Worm (Caenorhabditis elegans) whole organism, L4 larva: ENCODE data around the gene ugt-34.

Source experiments
- F26F4.8 ChIP-seq: fragments of 200-800 bp; sonication (Bioruptor generic); conservative IDR thresholded peaks from 2 replicates; pipeline ENCODE4 v1.3.6; 2022; ENCODE audit warnings: missing genetic modification characterization, missing compliant biosample characterization
- F37D6.2 ChIP-seq: sonication (generic microtip); optimal IDR thresholded peaks from 2 replicates; lab custom pipeline; 2016; ENCODE audit warnings: mild to moderate bottlenecking, missing genetic modification characterization, missing compliant biosample characterization
- F49E8.2 ChIP-seq: sonication (generic microtip); optimal IDR thresholded peaks from 2 replicates; lab custom pipeline; 2016; ENCODE audit warnings: missing compliant biosample characterization, mild to moderate bottlenecking, missing genetic modification characterization, borderline replicate concordance
- T20F7.1 ChIP-seq: fragments of 200-800 bp; sonication (Bioruptor generic); optimal IDR thresholded peaks from 2 replicates; lab custom pipeline; 2018; ENCODE audit warnings: mild to moderate bottlenecking, missing genetic modification characterization, missing compliant biosample characterization
- T26A8.4 ChIP-seq: fragments of 200-800 bp; sonication (Bioruptor generic); IDR thresholded peaks from 2 replicates; pipeline ENCODE4 v1.3.6; 2022; ENCODE audit warnings: missing genetic modification characterization, missing compliant biosample characterization
- aha-1 ChIP-seq: fragments of 150-350 bp; peaks from one replicate; lab custom pipeline; 2014; ENCODE audit warnings: missing biosample characterization, missing genetic modification characterization
- attf-4 ChIP-seq: sonication (generic microtip); optimal IDR thresholded peaks from 3 replicates; lab custom pipeline; 2017; ENCODE audit warnings: missing biosample characterization, missing genetic modification characterization
- ces-1 ChIP-seq: fragments of 150-350 bp; sonication (generic microtip); optimal IDR thresholded peaks from 4 replicates; lab custom pipeline; 2014; ENCODE audit warnings: missing biosample characterization, missing genetic modification reagents, missing genetic modification characterization
- ctbp-1 ChIP-seq: fragments of 200-800 bp; sonication (Bioruptor generic); IDR thresholded peaks from 2 replicates; pipeline ENCODE4 v1.3.6; 2022; ENCODE audit warnings: missing genetic modification reagents, missing genetic modification characterization, missing compliant biosample characterization
- daf-16 ChIP-seq, 3 experiments: sonication (generic microtip); optimal IDR thresholded peaks; 2 replicates each; lab custom pipeline; 2016 to 2017; ENCODE audit warnings: missing genetic modification characterization in 3 of 3, missing genetic modification reagents in 3 of 3, mild to moderate bottlenecking in 2 of 3, missing compliant biosample characterization in 2 of 3, missing biosample characterization in 1 of 3, moderate library complexity in 1 of 3
- daf-19 ChIP-seq: fragments of 200-800 bp; sonication (Bioruptor generic); conservative IDR thresholded peaks from 2 replicates; pipeline ENCODE4 v1.3.6; 2022; ENCODE audit warnings: missing genetic modification characterization, missing compliant biosample characterization
- dmd-6 ChIP-seq: fragments of 200-800 bp; sonication (Bioruptor generic); IDR thresholded peaks from 2 replicates; pipeline ENCODE4 v1.3.6; 2022; ENCODE audit warnings: missing genetic modification reagents, missing genetic modification characterization, missing compliant biosample characterization
- dpl-1 ChIP-seq: fragments of 150-350 bp; optimal IDR thresholded peaks from 2 replicates; lab custom pipeline; 2014; ENCODE audit warnings: missing biosample characterization, missing genetic modification reagents, missing genetic modification characterization
- fkh-10 ChIP-seq: fragments of 150-350 bp; optimal IDR thresholded peaks from 2 replicates; lab custom pipeline; 2014; ENCODE audit warnings: missing biosample characterization, missing genetic modification reagents, missing genetic modification characterization
- gei-8 ChIP-seq: fragments of 200-800 bp; sonication (Bioruptor generic); optimal IDR thresholded peaks from 2 replicates; lab custom pipeline; 2018; ENCODE audit warnings: mild to moderate bottlenecking, missing genetic modification characterization, missing compliant biosample characterization
- hif-1 ChIP-seq, 2 experiments: sonication (generic microtip); optimal IDR thresholded peaks; 2 replicates each; lab custom pipeline; 2016 to 2017; ENCODE audit warnings: missing compliant biosample characterization in 2 of 2, missing genetic modification characterization in 2 of 2, missing genetic modification reagents in 2 of 2, missing genotype in 2 of 2, mild to moderate bottlenecking in 1 of 2
- hlh-11 ChIP-seq: fragments of 200-800 bp; sonication (Bioruptor generic); optimal IDR thresholded peaks from 2 replicates; lab custom pipeline; 2018; ENCODE audit warnings: mild to moderate bottlenecking, missing genetic modification characterization, missing compliant biosample characterization
- hlh-30 ChIP-seq: sonication (generic microtip); optimal IDR thresholded peaks from 2 replicates; lab custom pipeline; 2017; ENCODE audit warnings: antibody characterized with exemption, mild to moderate bottlenecking, missing genetic modification characterization, missing compliant biosample characterization; ENCODE audit not compliant: insufficient read depth
- lim-7 ChIP-seq: fragments of 200-800 bp; sonication (Bioruptor generic); IDR thresholded peaks from 2 replicates; pipeline ENCODE4 v1.3.6; 2022; ENCODE audit warnings: missing genetic modification characterization, missing compliant biosample characterization
- lin-1 ChIP-seq: fragments of 200-800 bp; sonication (Bioruptor generic); IDR thresholded peaks from 2 replicates; pipeline ENCODE4 v1.3.6; 2022; ENCODE audit warnings: missing genetic modification reagents, missing genetic modification characterization, missing compliant biosample characterization
- lin-13 ChIP-seq: fragments of 150-350 bp; optimal IDR thresholded peaks from 2 replicates; lab custom pipeline; 2014; ENCODE audit warnings: missing biosample characterization, missing genetic modification reagents, missing genetic modification characterization
- lin-38 ChIP-seq: fragments of 200-800 bp; sonication (Bioruptor generic); IDR thresholded peaks from 2 replicates; pipeline ENCODE4 v1.3.6; 2022; ENCODE audit warnings: missing genetic modification reagents, missing genetic modification characterization, missing compliant biosample characterization
- lsy-2 ChIP-seq, 2 experiments: fragments of 150-350 bp in 1 of 2; sonication (generic microtip) in 1 of 2; optimal IDR thresholded peaks; 2 replicates each; lab custom pipeline; 2014 to 2017; ENCODE audit warnings: missing biosample characterization in 2 of 2, missing genetic modification characterization in 2 of 2
- mep-1 ChIP-seq: fragments of 150-350 bp; sonication (generic microtip); optimal IDR thresholded peaks from 3 replicates; lab custom pipeline; 2014; ENCODE audit warnings: missing biosample characterization, missing genetic modification characterization
- mxl-2 ChIP-seq: fragments of 200-800 bp; sonication (Bioruptor generic); conservative IDR thresholded peaks from 2 replicates; pipeline ENCODE4 v1.3.6; 2022; ENCODE audit warnings: missing genetic modification reagents, missing genetic modification characterization, missing compliant biosample characterization
- nhr-111 ChIP-seq: fragments of 200-800 bp; sonication (Bioruptor generic); optimal IDR thresholded peaks from 2 replicates; lab custom pipeline; 2018; ENCODE audit warnings: mild to moderate bottlenecking, missing genetic modification characterization, missing compliant biosample characterization
- nhr-28 ChIP-seq: fragments of 150-350 bp; optimal IDR thresholded peaks from 2 replicates; lab custom pipeline; 2014; ENCODE audit warnings: missing biosample characterization, missing genetic modification characterization
- nhr-41 ChIP-seq: fragments of 200-800 bp; sonication (Bioruptor generic); IDR thresholded peaks from 2 replicates; pipeline ENCODE4 v1.3.6; 2022; ENCODE audit warnings: missing genetic modification reagents, missing genetic modification characterization, missing compliant biosample characterization
- nhr-48 ChIP-seq: sonication (generic microtip); optimal IDR thresholded peaks from 2 replicates; lab custom pipeline; 2016; ENCODE audit warnings: mild to moderate bottlenecking, missing genetic modification characterization, missing compliant biosample characterization
- nhr-6 ChIP-seq: fragments of 150-350 bp; optimal IDR thresholded peaks from 2 replicates; lab custom pipeline; 2014; ENCODE audit warnings: missing biosample characterization, missing genetic modification characterization
- nhr-76 ChIP-seq: fragments of 150-350 bp; optimal IDR thresholded peaks from 2 replicates; lab custom pipeline; 2014; ENCODE audit warnings: missing biosample characterization, missing genetic modification characterization
- php-3 ChIP-seq: fragments of 200-800 bp; sonication (Bioruptor generic); IDR thresholded peaks from 2 replicates; pipeline ENCODE4 v1.3.6; 2022; ENCODE audit warnings: missing genetic modification reagents, missing genetic modification characterization, missing compliant biosample characterization
- pqm-1 ChIP-seq: sonication (generic microtip); optimal IDR thresholded peaks from 2 replicates; lab custom pipeline; 2017; ENCODE audit warnings: missing biosample characterization, missing genetic modification characterization
- rbr-2 ChIP-seq: sonication (generic microtip); optimal IDR thresholded peaks from 2 replicates; lab custom pipeline; 2016; ENCODE audit warnings: missing genotype, missing genetic modification characterization, missing compliant biosample characterization
- set-16 ChIP-seq: fragments of 200-800 bp; sonication (Bioruptor generic); IDR thresholded peaks from 2 replicates; pipeline ENCODE4 v1.3.6; 2022; ENCODE audit warnings: missing genetic modification reagents, missing genetic modification characterization, missing compliant biosample characterization
- spr-1 ChIP-seq: sonication (generic microtip); optimal IDR thresholded peaks from 2 replicates; lab custom pipeline; 2016; ENCODE audit warnings: mild to moderate bottlenecking, missing genetic modification characterization, missing compliant biosample characterization
- spr-3 ChIP-seq: fragments of 200-800 bp; sonication (Bioruptor generic); optimal IDR thresholded peaks from 2 replicates; lab custom pipeline; 2018; ENCODE audit warnings: mild to moderate bottlenecking, missing genetic modification characterization, missing compliant biosample characterization
- unc-62 ChIP-seq, 3 experiments: fragments of 150-350 bp in 1 of 3; sonication (generic microtip); optimal IDR thresholded peaks in 2 of 3; peaks in 1 of 3; 1 replicate in 1 of 3; 2 replicates in 2 of 3; lab custom pipeline; 2014 to 2017; ENCODE audit warnings: missing biosample characterization in 3 of 3, missing genetic modification characterization in 3 of 3, missing genetic modification reagents in 3 of 3, missing genotype in 1 of 3
- zfp-2 ChIP-seq: sonication (generic microtip); optimal IDR thresholded peaks from 2 replicates; lab custom pipeline; 2016; ENCODE audit warnings: mild to moderate bottlenecking, missing genetic modification characterization, missing compliant biosample characterization
- zfp-3 ChIP-seq: fragments of 200-800 bp; sonication (Bioruptor generic); conservative IDR thresholded peaks from 2 replicates; pipeline ENCODE4 v1.3.6; 2022; ENCODE audit warnings: missing genetic modification reagents, missing genetic modification characterization, missing compliant biosample characterization

The ugt-34 gene

DNA sequence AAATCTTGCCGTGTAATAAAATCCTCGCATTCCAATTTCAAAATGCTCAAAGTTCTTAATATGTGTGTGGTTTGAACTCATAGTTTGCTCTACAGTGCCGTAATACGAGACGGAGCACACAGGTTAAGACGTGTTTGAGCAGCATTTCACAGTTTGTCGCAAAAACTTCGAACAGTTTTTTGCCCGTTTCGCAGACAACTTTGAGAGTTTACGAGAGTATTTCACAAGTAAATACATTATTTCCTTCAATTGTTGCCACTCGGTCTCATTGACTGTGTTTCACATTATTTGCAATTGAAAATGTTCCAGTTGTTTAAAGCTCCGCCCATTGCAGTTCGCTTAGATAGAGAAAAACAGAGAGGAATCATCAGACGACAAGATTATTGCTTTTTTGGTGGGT is 30.8 kb upstream of the ugt-34 start, which contains the start of gene F29F11.20:
Gene F29F11.20 (plus strand): TSS at position 301 of the 400 bp plus-strand sequence.
- TF ChIP-seq zfp-2 (no peak), zfp-3 (no peak), php-3 (no peak), F49E8.2 (tag; lab: Kevin White, UChicago) (no peak), hif-1 (tag; optimal IDR thresholded peaks at IDR 0.05; lab: Kevin White, UChicago) (no peak), F26F4.8 (GFP tag; lab: Robert Waterston, UW) (no peak), mxl-2 (GFP tag; lab: Robert Waterston, UW) (no peak), nhr-6 (tag; lab: Kevin White, UChicago) (no peak), mep-1 (tag; lab: Kevin White, UChicago) (no peak), nhr-76 (tag; lab: Kevin White, UChicago) (no peak), F37D6.2 (tag; lab: Kevin White, UChicago) (no peak)

DNA sequence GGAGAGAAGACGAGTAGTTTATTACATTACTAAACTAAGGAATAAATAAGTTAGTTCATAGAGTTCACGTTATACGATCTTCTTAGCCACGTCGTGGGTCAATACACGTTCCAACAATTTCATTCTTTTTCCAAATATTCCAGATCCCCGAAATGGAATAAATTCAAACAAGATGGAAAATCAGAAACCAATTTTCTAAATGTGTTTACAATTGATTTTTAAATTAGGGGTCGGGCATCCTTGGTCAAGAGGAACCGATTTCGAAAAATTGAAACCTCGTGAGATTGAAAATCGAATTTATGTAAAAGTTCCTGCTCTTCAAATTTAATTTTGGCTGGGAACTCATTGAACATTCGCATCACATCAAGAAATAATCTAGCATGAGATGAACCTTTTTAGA is 28.0 kb upstream of the ugt-34 start:
- TF ChIP-seq ces-1 (GFP tag; lab: Kevin White, UChicago) = peak; percentile 23
- no peak for TF ChIP-seq lin-38 (GFP tag; lab: Robert Waterston, UW)
- peak; percentile 18 for TF ChIP-seq fkh-10 (GFP tag; lab: Kevin White, UChicago)

DNA sequence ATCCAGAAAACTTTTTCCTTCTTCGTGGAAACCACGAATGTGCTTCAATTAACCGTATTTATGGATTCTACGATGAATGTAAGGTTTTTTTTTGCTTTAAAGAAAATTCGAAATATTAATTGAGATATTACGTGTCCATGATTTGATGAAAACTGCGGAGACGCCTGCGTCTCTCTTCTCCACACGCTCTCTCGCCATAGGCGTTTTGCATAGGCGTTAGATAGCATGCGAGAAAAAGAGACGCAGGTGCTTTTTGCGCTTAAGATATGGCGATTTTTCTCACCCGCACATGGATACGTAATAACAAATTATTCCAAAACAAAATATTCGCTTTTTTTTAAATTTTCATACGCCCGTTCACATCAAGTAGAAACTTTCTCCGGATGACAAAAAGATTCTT is 26.7 kb upstream of the ugt-34 start:
- TF ChIP-seq spr-3 (GFP tag; lab: Kevin White, UChicago) = no peak

DNA sequence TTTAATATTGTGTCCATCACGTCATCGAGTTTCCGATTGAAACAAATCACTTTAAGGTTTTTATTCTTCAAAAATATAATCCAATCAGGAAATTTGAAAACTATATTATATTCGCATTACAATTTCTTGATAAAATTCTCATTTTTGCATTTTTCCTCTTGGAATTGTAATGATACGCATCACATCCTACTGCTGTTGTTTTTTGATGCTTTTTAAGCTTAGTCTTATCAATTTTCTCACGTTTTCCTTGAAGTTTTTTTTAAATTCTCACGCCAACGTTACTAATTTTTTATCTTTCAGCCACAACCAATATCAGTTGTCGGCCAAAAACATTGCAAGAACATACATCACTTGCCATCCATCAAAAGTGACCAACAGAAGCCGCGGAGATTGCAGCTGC is 25.3 kb upstream of the ugt-34 start, which contains the start of gene gsp-1:
Gene gsp-1 (plus strand): TSS at position 301 of the 400 bp plus-strand sequence.
- no peak for TF ChIP-seq T20F7.1 (GFP tag; lab: Kevin White, UChicago)
- TF ChIP-seq aha-1 (tag; lab: Kevin White, UChicago) = peak; percentile 22
- TF ChIP-seq, all 104 proteins: peak for 1

DNA sequence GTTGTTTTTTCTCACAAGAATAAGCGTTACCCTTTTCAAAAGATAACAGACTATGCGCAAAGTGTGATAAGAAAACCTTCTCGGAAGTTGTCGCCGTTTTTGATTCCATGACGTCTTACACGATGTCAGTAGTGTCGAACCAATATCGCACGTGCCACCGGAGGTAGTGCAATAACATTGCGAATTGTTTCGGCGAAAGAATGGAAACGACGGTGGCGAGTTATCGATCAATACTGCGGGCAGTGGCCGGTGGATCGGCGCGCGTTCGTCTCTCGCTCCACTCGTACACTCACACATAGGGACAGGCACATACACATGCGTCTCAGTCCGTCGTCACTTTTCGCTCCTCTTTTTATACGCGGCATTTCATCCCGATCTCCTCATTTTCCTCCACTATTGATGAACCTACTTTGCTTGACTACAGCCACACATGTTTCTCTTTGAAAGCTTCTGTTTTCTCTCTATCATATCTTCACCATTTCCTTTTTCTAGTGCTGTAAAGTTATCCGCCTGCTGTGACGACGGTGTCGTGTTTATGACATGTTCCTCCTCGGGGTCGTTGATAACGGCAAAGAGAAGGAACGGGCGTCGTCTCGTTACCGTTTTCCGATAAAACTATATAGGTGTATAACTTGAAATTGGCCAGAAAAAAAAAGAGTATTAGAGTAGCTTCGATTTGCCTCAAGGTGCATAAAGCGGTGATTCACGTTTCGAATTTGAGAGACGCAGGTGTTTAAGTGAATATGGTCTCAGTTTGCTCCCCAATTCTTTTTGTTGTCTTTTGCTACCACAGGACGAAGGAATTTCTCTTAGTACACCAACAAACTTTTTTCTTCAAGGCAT is 24.6 kb upstream of the ugt-34 start:
- peak; percentile 56 for TF ChIP-seq spr-1 (tag; lab: Kevin White, UChicago)
- peak; percentile 24 for TF ChIP-seq hlh-30 (tag; lab: Kevin White, UChicago)
- 0 out of 2 replicates have a peak, but pooled peaks have one; percentile 39 for TF ChIP-seq T26A8.4 (GFP tag; lab: Robert Waterston, UW)
- no peak; the same call in 1 of the 2 replicates for TF ChIP-seq nhr-41 (GFP tag; lab: Robert Waterston, UW)
- no peak for TF ChIP-seq lin-13 (GFP tag; lab: Kevin White, UChicago)
- peak; percentile 75 for TF ChIP-seq aha-1 (tag; lab: Kevin White, UChicago)
- peak; percentile 1 for TF ChIP-seq dpl-1 (GFP tag; lab: Kevin White, UChicago)
- TF ChIP-seq unc-62 (GFP tag; optimal IDR thresholded peaks at IDR 0.05 in 1 of 2; lab: Kevin White, UChicago) = peak in 1 of 2 experiments; percentile 56
- TF ChIP-seq unc-62 (tag; optimal IDR thresholded peaks at IDR 0.05; lab: Kevin White, UChicago) = no peak
- peak; percentile 79 for TF ChIP-seq dmd-6
- 0 out of 2 replicates have a peak, but pooled peaks have one; percentile 8 for TF ChIP-seq ctbp-1
- TF ChIP-seq nhr-111 (GFP tag; lab: Kevin White, UChicago) = no peak
- peak; percentile 47 for TF ChIP-seq pqm-1
- peak in 1 of 2 experiments; percentile 73 for TF ChIP-seq daf-16 (GFP tag; optimal IDR thresholded peaks at IDR 0.05; lab: Kevin White, UChicago)
- peak; percentile 67 for TF ChIP-seq daf-16 (tag; optimal IDR thresholded peaks at IDR 0.05; lab: Kevin White, UChicago)
- peak; percentile 57 for TF ChIP-seq nhr-28 (tag; lab: Kevin White, UChicago)
- peak in 1 of 2 experiments; percentile 6 for TF ChIP-seq lsy-2 (tag; optimal IDR thresholded peaks at IDR 0.05; lab: Kevin White, UChicago)
- TF ChIP-seq hlh-11 (tag; lab: Kevin White, UChicago) = peak; percentile 73
- peak; percentile 6 for TF ChIP-seq gei-8 (GFP tag; lab: Kevin White, UChicago)
- peak; percentile 27 for TF ChIP-seq rbr-2
- TF ChIP-seq attf-4 (tag; lab: Kevin White, UChicago) = peak; percentile 1
- peak; percentile 23; the same call in 1 of the 2 replicates for TF ChIP-seq lin-1 (GFP tag; lab: Robert Waterston, UW)
- no peak for TF ChIP-seq daf-19 (GFP tag; lab: Robert Waterston, UW)
- TF ChIP-seq nhr-48 (tag; lab: Kevin White, UChicago) = peak; percentile 77
- TF ChIP-seq lim-7 (GFP tag; lab: Robert Waterston, UW) = 0 out of 2 replicates have a peak, but pooled peaks have one; percentile 17
- TF ChIP-seq set-16 (GFP tag; lab: Robert Waterston, UW) = peak; percentile 45; the same call in 1 of the 2 replicates
